Worm (Caenorhabditis elegans) whole organism, late embryonic: ENCODE results near the gene F21C10.7.

Source experiments
- C08G9.2 ChIP-seq: sonication (generic microtip); optimal IDR thresholded peaks from 2 replicates; lab custom pipeline; 2016; ENCODE audit warnings: mild to moderate bottlenecking, missing genetic modification characterization, moderate library complexity, missing compliant biosample characterization
- F13H6.1 ChIP-seq: sonication (generic microtip); optimal IDR thresholded peaks from 2 replicates; lab custom pipeline; 2016; ENCODE audit warnings: missing genetic modification characterization, missing compliant biosample characterization
- Y22D7AL.16 ChIP-seq: sonication (generic microtip); optimal IDR thresholded peaks from 2 replicates; lab custom pipeline; 2016; ENCODE audit warnings: missing genetic modification characterization, missing compliant biosample characterization
- ahr-1 ChIP-seq: sonication (generic microtip); optimal IDR thresholded peaks from 2 replicates; lab custom pipeline; 2016; ENCODE audit warnings: missing genetic modification characterization, missing compliant biosample characterization
- ama-1 ChIP-seq: fragments of 150-350 bp; optimal IDR thresholded peaks from 2 replicates; lab custom pipeline; 2014
- ceh-14 ChIP-seq: sonication (generic microtip); optimal IDR thresholded peaks from 2 replicates; lab custom pipeline; 2016; ENCODE audit warnings: missing genotype, missing genetic modification characterization, missing compliant biosample characterization
- ceh-18 ChIP-seq: sonication (generic microtip); optimal IDR thresholded peaks from 2 replicates; lab custom pipeline; 2016; ENCODE audit warnings: missing genetic modification characterization, missing compliant biosample characterization
- ceh-19 ChIP-seq: fragments of 200-800 bp; sonication (Bioruptor generic); optimal IDR thresholded peaks from 2 replicates; lab custom pipeline; 2018; ENCODE audit warnings: mild to moderate bottlenecking, missing genetic modification characterization, missing compliant biosample characterization
- ceh-22 ChIP-seq: sonication (generic microtip); optimal IDR thresholded peaks from 2 replicates; lab custom pipeline; 2017; ENCODE audit warnings: missing biosample characterization, missing genetic modification characterization
- ceh-24 ChIP-seq: sonication (generic microtip); optimal IDR thresholded peaks from 2 replicates; lab custom pipeline; 2016; ENCODE audit warnings: mild to moderate bottlenecking, missing genetic modification characterization, missing compliant biosample characterization
- ceh-31 ChIP-seq: sonication (generic microtip); optimal IDR thresholded peaks from 2 replicates; lab custom pipeline; 2016; ENCODE audit warnings: missing genetic modification characterization, missing compliant biosample characterization
- ceh-34 ChIP-seq: sonication (generic microtip); optimal IDR thresholded peaks from 2 replicates; lab custom pipeline; 2016; ENCODE audit warnings: mild to moderate bottlenecking, missing genetic modification characterization, missing compliant biosample characterization
- ceh-6 ChIP-seq: fragments of 200-800 bp; sonication (Bioruptor generic); optimal IDR thresholded peaks from 2 replicates; lab custom pipeline; 2018; ENCODE audit warnings: mild to moderate bottlenecking, missing genetic modification characterization, missing compliant biosample characterization
- elt-2 ChIP-seq: sonication (generic microtip); optimal IDR thresholded peaks from 2 replicates; lab custom pipeline; 2016; ENCODE audit warnings: missing genetic modification reagents, missing genetic modification characterization, missing compliant biosample characterization
- eyg-1 ChIP-seq: sonication (generic microtip); optimal IDR thresholded peaks from 2 replicates; lab custom pipeline; 2016; ENCODE audit warnings: missing genotype, missing genetic modification characterization, missing compliant biosample characterization
- fkh-6 ChIP-seq: sonication (generic microtip); optimal IDR thresholded peaks from 2 replicates; lab custom pipeline; 2016; ENCODE audit warnings: missing genetic modification characterization, missing compliant biosample characterization
- hlh-15 ChIP-seq: sonication (generic microtip); optimal IDR thresholded peaks from 2 replicates; lab custom pipeline; 2016; ENCODE audit warnings: missing genetic modification characterization, missing compliant biosample characterization
- hlh-30 ChIP-seq: sonication (generic microtip); optimal IDR thresholded peaks from 2 replicates; lab custom pipeline; 2017; ENCODE audit warnings: antibody characterized with exemption, missing genetic modification characterization, missing compliant biosample characterization; ENCODE audit not compliant: insufficient read depth
- hlh-6 ChIP-seq: sonication (generic microtip); optimal IDR thresholded peaks from 2 replicates; lab custom pipeline; 2016; ENCODE audit warnings: missing genotype, missing genetic modification characterization, missing compliant biosample characterization
- hlh-8 ChIP-seq: sonication (generic microtip); optimal IDR thresholded peaks from 2 replicates; lab custom pipeline; 2016; ENCODE audit warnings: missing genotype, missing genetic modification characterization, missing compliant biosample characterization
- lim-6 ChIP-seq: sonication (generic microtip); optimal IDR thresholded peaks from 2 replicates; lab custom pipeline; 2016; ENCODE audit warnings: missing genetic modification characterization, missing compliant biosample characterization
- lin-11 ChIP-seq: fragments of 200-800 bp; sonication (Bioruptor generic); optimal IDR thresholded peaks from 2 replicates; lab custom pipeline; 2018; ENCODE audit warnings: mild to moderate bottlenecking, missing genetic modification characterization, missing compliant biosample characterization
- madf-2 ChIP-seq: sonication (generic microtip); optimal IDR thresholded peaks from 2 replicates; lab custom pipeline; 2017; ENCODE audit warnings: missing genetic modification characterization, missing compliant biosample characterization
- mec-3 ChIP-seq: sonication (generic microtip); optimal IDR thresholded peaks from 2 replicates; lab custom pipeline; 2016; ENCODE audit warnings: borderline replicate concordance, missing genetic modification characterization, missing compliant biosample characterization
- nfya-1 ChIP-seq: sonication (generic microtip); optimal IDR thresholded peaks from 2 replicates; lab custom pipeline; 2017; ENCODE audit warnings: missing genetic modification characterization, mild to moderate bottlenecking, missing compliant biosample characterization, antibody characterized with exemption, moderate library complexity
- nhr-11 ChIP-seq: fragments of 150-350 bp; optimal IDR thresholded peaks from 2 replicates; lab custom pipeline; 2014; ENCODE audit warnings: missing biosample characterization, missing genetic modification characterization
- pax-1 ChIP-seq: fragments of 150-350 bp; optimal IDR thresholded peaks from 2 replicates; lab custom pipeline; 2014; ENCODE audit warnings: missing biosample characterization, missing genetic modification characterization
- pha-2 ChIP-seq: sonication (generic microtip); optimal IDR thresholded peaks from 2 replicates; lab custom pipeline; 2017; ENCODE audit warnings: mild to moderate bottlenecking, missing genetic modification characterization, missing compliant biosample characterization
- pha-4 ChIP-seq: fragments of 150-350 bp; optimal IDR thresholded peaks from 2 replicates; lab custom pipeline; 2018; ENCODE audit warnings: missing biosample characterization, missing genetic modification reagents, missing genetic modification characterization
- pqm-1 ChIP-seq: sonication (generic microtip); optimal IDR thresholded peaks from 2 replicates; lab custom pipeline; 2016; ENCODE audit warnings: missing genetic modification characterization, missing compliant biosample characterization
- pros-1 ChIP-seq: fragments of 150-350 bp; optimal IDR thresholded peaks from 2 replicates; lab custom pipeline; 2014; ENCODE audit warnings: missing biosample characterization, missing genetic modification reagents, missing genetic modification characterization
- ref-2 ChIP-seq: sonication (generic microtip); optimal IDR thresholded peaks from 2 replicates; lab custom pipeline; 2016; ENCODE audit warnings: missing genetic modification characterization, missing compliant biosample characterization
- rnt-1 ChIP-seq: sonication (generic microtip); optimal IDR thresholded peaks from 2 replicates; lab custom pipeline; 2016; ENCODE audit warnings: missing genetic modification characterization, missing compliant biosample characterization
- sdc-2 ChIP-seq: sonication (generic microtip); optimal IDR thresholded peaks from 2 replicates; lab custom pipeline; 2016; ENCODE audit warnings: missing genotype, missing genetic modification characterization, missing compliant biosample characterization
- syd-9 ChIP-seq: sonication (generic microtip); optimal IDR thresholded peaks from 2 replicates; lab custom pipeline; 2016; ENCODE audit warnings: mild to moderate bottlenecking, missing genetic modification characterization, moderate library complexity, missing compliant biosample characterization
- tbx-7 ChIP-seq: sonication (generic microtip); optimal IDR thresholded peaks from 2 replicates; lab custom pipeline; 2016; ENCODE audit warnings: missing genotype, missing genetic modification characterization, missing compliant biosample characterization
- ttx-3 ChIP-seq: sonication (generic microtip); optimal IDR thresholded peaks from 2 replicates; lab custom pipeline; 2016; ENCODE audit warnings: missing genetic modification reagents, missing genetic modification characterization, missing compliant biosample characterization
- unc-42 ChIP-seq: sonication (generic microtip); optimal IDR thresholded peaks from 2 replicates; lab custom pipeline; 2016; ENCODE audit warnings: missing genotype, missing genetic modification characterization, missing compliant biosample characterization
- unc-55 ChIP-seq: sonication (generic microtip); optimal IDR thresholded peaks from 2 replicates; lab custom pipeline; 2017; ENCODE audit warnings: missing biosample characterization, missing genetic modification reagents, missing genetic modification characterization

The F21C10.7 gene

ce11 chrV:9095613-9096317, 16.8 kb upstream of the F21C10.7 start, which contains the start of gene F21C10.10 (continued):
- TF ChIP-seq ttx-3 (tag; lab: Kevin White, UChicago) (no peak), fkh-6 (tag; lab: Kevin White, UChicago) (no peak), ceh-31 (tag; lab: Kevin White, UChicago) (peak; percentile 41), pros-1 (tag; lab: Kevin White, UChicago) (no peak), Y22D7AL.16 (no peak), nhr-11 (tag; lab: Kevin White, UChicago) (no peak)

DNA sequence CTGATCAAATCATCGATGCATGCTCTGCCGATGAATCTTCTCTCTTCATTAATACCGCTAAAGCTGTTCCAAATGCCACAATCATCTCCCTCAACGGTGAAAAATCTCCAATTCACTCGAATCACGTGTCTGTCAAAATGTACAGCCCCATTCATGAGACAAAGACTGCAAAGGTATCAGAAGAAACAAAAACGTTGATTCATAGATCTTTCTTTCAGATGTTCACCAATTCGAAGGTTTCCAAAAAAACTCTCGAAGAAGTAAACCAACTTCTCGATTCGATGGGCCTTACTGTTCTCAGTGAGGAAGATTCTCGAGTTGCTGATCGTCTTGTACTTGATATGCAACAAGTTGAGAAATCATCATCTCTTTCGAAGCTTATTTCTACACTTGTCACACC, 15.9 kb upstream of the F21C10.7 start:
- TF ChIP-seq unc-55 (GFP tag; lab: Kevin White, UChicago) (no peak), C08G9.2 (no peak), pha-2 (no peak), hlh-6 (tag; lab: Kevin White, UChicago) (no peak), ceh-18 (tag; lab: Kevin White, UChicago) (no peak), syd-9 (tag; lab: Kevin White, UChicago) (no peak), madf-2 (tag; lab: Kevin White, UChicago) (no peak), mec-3 (tag; lab: Kevin White, UChicago) (no peak), elt-2 (tag; lab: Kevin White, UChicago) (no peak), sdc-2 (tag; lab: Kevin White, UChicago) (no peak), ref-2 (tag; lab: Kevin White, UChicago) (no peak), unc-42 (tag; lab: Kevin White, UChicago) (no peak), tbx-7 (tag; lab: Kevin White, UChicago) (no peak), ama-1 (no peak)

ce11 chrV:9097213-9097612, 15.4 kb upstream of the F21C10.7 start:
- TF ChIP-seq ttx-3 (tag; lab: Kevin White, UChicago) (no peak), ceh-14 (tag; lab: Kevin White, UChicago) (no peak), madf-2 (tag; lab: Kevin White, UChicago) (no peak), ceh-22 (tag; lab: Kevin White, UChicago) (no peak), pqm-1 (tag; lab: Kevin White, UChicago) (no peak), ceh-6 (GFP tag; lab: Kevin White, UChicago) (no peak), hlh-8 (tag; lab: Kevin White, UChicago) (no peak), Y22D7AL.16 (no peak), hlh-30 (tag; lab: Kevin White, UChicago) (no peak), eyg-1 (tag; lab: Kevin White, UChicago) (no peak), ceh-34 (tag; lab: Kevin White, UChicago) (no peak)

ce11 chrV:9098280-9098973, 14.1 kb upstream of the F21C10.7 start, which contains the start of gene F21C10.9:
TSS of gene F21C10.9 (minus strand) at chrV:9098696.
- TF ChIP-seq lin-11 (tag; lab: Kevin White, UChicago) (no peak), unc-42 (tag; lab: Kevin White, UChicago) (no peak), pha-4 (tag; lab: Kevin White, UChicago) (no peak), ama-1 (no peak), ahr-1 (tag; lab: Kevin White, UChicago) (no peak), ceh-24 (tag; lab: Kevin White, UChicago) (no peak), F13H6.1 (tag; lab: Kevin White, UChicago) (no peak), hlh-15 (tag; lab: Kevin White, UChicago) (no peak), rnt-1 (tag; lab: Kevin White, UChicago) (no peak), ceh-19 (no peak), ceh-22 (tag; lab: Kevin White, UChicago) (no peak), ceh-6 (GFP tag; lab: Kevin White, UChicago) (no peak), nfya-1 (tag; lab: Kevin White, UChicago) (no peak), pax-1 (tag; lab: Kevin White, UChicago) (no peak), pha-2 (no peak), lim-6 (tag; lab: Kevin White, UChicago) (no peak)
